Worm (Caenorhabditis elegans): ENCODE results near the gene clec-72.

ce11 chrIV:3988132-3988531 is 43.5 kb downstream of the clec-72 start:
- TF ChIP-seq W03F9.2 (tag; optimal IDR thresholded peaks at IDR 0.05) = no peak
- TF ChIP-seq him-1 (tag; optimal IDR thresholded peaks at IDR 0.05) = no peak

All from whole organism, L4/young adult.